Worm (Caenorhabditis elegans): ENCODE data around the gene fbxb-52.
"Not testable (repeated sequence)": the region's sequence is repeated elsewhere in the genome, so short reads cannot be mapped to it uniquely, and the experiment has no call there.

ce11 chrII:1556217-1556616 is 5.8 kb upstream of the fbxb-52 start, which contains the start of the genes fbxb-54 and fbxb-50:
- TF ChIP-seq hlh-26 (GFP tag; conservative IDR thresholded peaks at IDR 0.05); unc-62 (GFP tag; optimal IDR thresholded peaks at IDR 0.05); zim-3 (tag; optimal IDR thresholded peaks at IDR 0.05); snpc-1.3 (tag; optimal IDR thresholded peaks at IDR 0.05; ENCODE audit: insufficient read depth): not testable (repeated sequence)
